Worm (Caenorhabditis elegans) whole organism, L4 larva: ENCODE data around the gene msp-50.

Source experiments
- D1046.2 ChIP-seq: fragments of 200-800 bp; sonication (Bioruptor generic); IDR thresholded peaks from 2 replicates; pipeline ENCODE4 v1.3.6; 2022; ENCODE audit warnings: missing genetic modification characterization, missing compliant biosample characterization
- F10B5.3 ChIP-seq: sonication (generic microtip); optimal IDR thresholded peaks from 2 replicates; lab custom pipeline; 2016; ENCODE audit warnings: mild to moderate bottlenecking, missing genetic modification characterization, missing compliant biosample characterization
- F26F4.8 ChIP-seq: fragments of 200-800 bp; sonication (Bioruptor generic); conservative IDR thresholded peaks from 2 replicates; pipeline ENCODE4 v1.3.6; 2022; ENCODE audit warnings: missing genetic modification characterization, missing compliant biosample characterization
- T26A8.4 ChIP-seq: fragments of 200-800 bp; sonication (Bioruptor generic); IDR thresholded peaks from 2 replicates; pipeline ENCODE4 v1.3.6; 2022; ENCODE audit warnings: missing genetic modification characterization, missing compliant biosample characterization
- Y75B8A.6 ChIP-seq: fragments of 200-800 bp; sonication (Bioruptor generic); IDR thresholded peaks from 2 replicates; pipeline ENCODE4 v1.3.6; 2022; ENCODE audit warnings: missing genetic modification reagents, missing genetic modification characterization, missing compliant biosample characterization
- aly-2 ChIP-seq: sonication (generic microtip); optimal IDR thresholded peaks from 2 replicates; lab custom pipeline; 2018; ENCODE audit warnings: missing biosample characterization, missing genetic modification characterization
- arid-1 ChIP-seq: fragments of 200-800 bp; sonication (Bioruptor generic); conservative IDR thresholded peaks from 2 replicates; pipeline ENCODE4 v1.3.6; 2022; ENCODE audit warnings: missing genetic modification reagents, missing genetic modification characterization, missing compliant biosample characterization
- attf-4 ChIP-seq: sonication (generic microtip); optimal IDR thresholded peaks from 3 replicates; lab custom pipeline; 2017; ENCODE audit warnings: missing biosample characterization, missing genetic modification characterization
- ceh-20 ChIP-seq: fragments of 200-800 bp; sonication (Bioruptor generic); IDR thresholded peaks from 2 replicates; pipeline ENCODE4 v1.3.6; 2022; ENCODE audit warnings: missing genetic modification reagents, missing genetic modification characterization, missing compliant biosample characterization
- ceh-32 ChIP-seq: sonication (generic microtip); optimal IDR thresholded peaks from 2 replicates; lab custom pipeline; 2016; ENCODE audit warnings: mild to moderate bottlenecking, missing genetic modification characterization, missing compliant biosample characterization; ENCODE audit not compliant: poor library complexity
- daf-16 ChIP-seq, 3 experiments: sonication (generic microtip); optimal IDR thresholded peaks; 2 replicates each; lab custom pipeline; 2016 to 2017; ENCODE audit warnings: missing genetic modification characterization in 3 of 3, missing genetic modification reagents in 3 of 3, mild to moderate bottlenecking in 2 of 3, missing compliant biosample characterization in 2 of 3, missing biosample characterization in 1 of 3, moderate library complexity in 1 of 3
- dmd-9 ChIP-seq: fragments of 200-800 bp; sonication (Bioruptor generic); IDR thresholded peaks from 2 replicates; pipeline ENCODE4 v1.3.6; 2022; ENCODE audit warnings: missing genetic modification reagents, missing genetic modification characterization, missing compliant biosample characterization
- dve-1 ChIP-seq: sonication (generic microtip); optimal IDR thresholded peaks from 2 replicates; lab custom pipeline; 2017; ENCODE audit warnings: antibody characterized with exemption, mild to moderate bottlenecking, missing genetic modification characterization, missing compliant biosample characterization; ENCODE audit not compliant: insufficient read depth
- hlh-11 ChIP-seq: fragments of 200-800 bp; sonication (Bioruptor generic); optimal IDR thresholded peaks from 2 replicates; lab custom pipeline; 2018; ENCODE audit warnings: mild to moderate bottlenecking, missing genetic modification characterization, missing compliant biosample characterization
- hlh-30 ChIP-seq: sonication (generic microtip); optimal IDR thresholded peaks from 2 replicates; lab custom pipeline; 2017; ENCODE audit warnings: antibody characterized with exemption, mild to moderate bottlenecking, missing genetic modification characterization, missing compliant biosample characterization; ENCODE audit not compliant: insufficient read depth
- hmg-1.1 ChIP-seq: fragments of 200-800 bp; sonication (Bioruptor generic); IDR thresholded peaks from 2 replicates; pipeline ENCODE4 v1.3.6; 2022; ENCODE audit warnings: missing genetic modification reagents, missing genetic modification characterization, missing compliant biosample characterization
- lin-15B ChIP-seq: fragments of 150-350 bp; sonication (generic microtip); optimal IDR thresholded peaks from 3 replicates; lab custom pipeline; 2014; ENCODE audit warnings: missing biosample characterization, missing genetic modification characterization
- lin-39 ChIP-seq: fragments of 150-350 bp; optimal IDR thresholded peaks from 2 replicates; lab custom pipeline; 2014; ENCODE audit warnings: missing biosample characterization, missing genetic modification reagents, missing genetic modification characterization
- lir-3 ChIP-seq: sonication (generic microtip); optimal IDR thresholded peaks from 2 replicates; lab custom pipeline; 2016; ENCODE audit warnings: mild to moderate bottlenecking, missing genetic modification characterization, missing compliant biosample characterization
- lsy-2 ChIP-seq, 2 experiments: fragments of 150-350 bp in 1 of 2; sonication (generic microtip) in 1 of 2; optimal IDR thresholded peaks; 2 replicates each; lab custom pipeline; 2014 to 2017; ENCODE audit warnings: missing biosample characterization in 2 of 2, missing genetic modification characterization in 2 of 2
- madf-5 ChIP-seq, 2 experiments: fragments of 200-800 bp; sonication (Bioruptor generic); IDR thresholded peaks; 2 replicates each; pipeline ENCODE4 v1.3.6; 2022; ENCODE audit warnings: missing compliant biosample characterization in 2 of 2, missing genetic modification characterization in 2 of 2
- mdl-1 ChIP-seq, 2 experiments: fragments of 150-350 bp in 1 of 2; sonication (generic microtip) in 1 of 2; optimal IDR thresholded peaks; 2 replicates each; lab custom pipeline; 2014 to 2017; ENCODE audit warnings: missing biosample characterization in 2 of 2, missing genetic modification characterization in 2 of 2
- mdt-29 ChIP-seq: fragments of 200-800 bp; sonication (Bioruptor generic); IDR thresholded peaks from 2 replicates; pipeline ENCODE4 v1.3.6; 2022; ENCODE audit warnings: missing genetic modification reagents, missing genetic modification characterization, missing compliant biosample characterization
- mep-1 ChIP-seq: fragments of 150-350 bp; sonication (generic microtip); optimal IDR thresholded peaks from 3 replicates; lab custom pipeline; 2014; ENCODE audit warnings: missing biosample characterization, missing genetic modification characterization
- mes-2 ChIP-seq: sonication (generic microtip); optimal IDR thresholded peaks from 2 replicates; lab custom pipeline; 2016; ENCODE audit warnings: missing genotype, mild to moderate bottlenecking, missing genetic modification characterization, missing compliant biosample characterization; ENCODE audit not compliant: poor library complexity, severe bottlenecking
- mxl-2 ChIP-seq: fragments of 200-800 bp; sonication (Bioruptor generic); conservative IDR thresholded peaks from 2 replicates; pipeline ENCODE4 v1.3.6; 2022; ENCODE audit warnings: missing genetic modification reagents, missing genetic modification characterization, missing compliant biosample characterization
- nhr-11 ChIP-seq: fragments of 150-350 bp; optimal IDR thresholded peaks from 2 replicates; lab custom pipeline; 2014; ENCODE audit warnings: missing biosample characterization, missing genetic modification characterization
- nhr-25 ChIP-seq: sonication (generic microtip); optimal IDR thresholded peaks from 2 replicates; lab custom pipeline; 2017; ENCODE audit warnings: missing genetic modification characterization, mild to moderate bottlenecking, missing compliant biosample characterization, antibody characterized with exemption, moderate library complexity, borderline replicate concordance; ENCODE audit not compliant: insufficient read depth
- nhr-28 ChIP-seq: fragments of 150-350 bp; optimal IDR thresholded peaks from 2 replicates; lab custom pipeline; 2014; ENCODE audit warnings: missing biosample characterization, missing genetic modification characterization
- pha-4 ChIP-seq, 2 experiments: fragments of 150-350 bp in 1 of 2; fragments of 200-800 bp in 1 of 2; sonication (Bioruptor generic) in 1 of 2; IDR thresholded peaks in 1 of 2; optimal IDR thresholded peaks in 1 of 2; 2 replicates each; pipeline versions ENCODE4 v1.3.6 to Lab custom; 2014 to 2022; ENCODE audit warnings: missing genetic modification characterization in 2 of 2, missing genetic modification reagents in 2 of 2, missing biosample characterization in 1 of 2, missing compliant biosample characterization in 1 of 2
- rbr-2 ChIP-seq: sonication (generic microtip); optimal IDR thresholded peaks from 2 replicates; lab custom pipeline; 2016; ENCODE audit warnings: missing genotype, missing genetic modification characterization, missing compliant biosample characterization
- saeg-2 ChIP-seq: fragments of 200-800 bp; sonication (Bioruptor generic); IDR thresholded peaks from 2 replicates; pipeline ENCODE4 v1.3.6; 2022; ENCODE audit warnings: missing genetic modification reagents, missing genetic modification characterization, missing compliant biosample characterization
- set-16 ChIP-seq: fragments of 200-800 bp; sonication (Bioruptor generic); IDR thresholded peaks from 2 replicates; pipeline ENCODE4 v1.3.6; 2022; ENCODE audit warnings: missing genetic modification reagents, missing genetic modification characterization, missing compliant biosample characterization
- snpc-1.2 ChIP-seq: fragments of 200-800 bp; sonication (Bioruptor generic); IDR thresholded peaks from 2 replicates; pipeline ENCODE4 v1.3.6; 2022; ENCODE audit warnings: missing genetic modification reagents, missing genetic modification characterization, missing compliant biosample characterization
- snpc-4 ChIP-seq: fragments of 150-350 bp; optimal IDR thresholded peaks from 2 replicates; lab custom pipeline; 2014; ENCODE audit warnings: missing biosample characterization, missing genetic modification characterization
- unc-39 ChIP-seq: sonication (generic microtip); optimal IDR thresholded peaks from 2 replicates; lab custom pipeline; 2017; ENCODE audit warnings: missing biosample characterization, missing genetic modification characterization
- unc-62 ChIP-seq, 3 experiments: fragments of 150-350 bp in 1 of 3; sonication (generic microtip); optimal IDR thresholded peaks in 2 of 3; peaks in 1 of 3; 1 replicate in 1 of 3; 2 replicates in 2 of 3; lab custom pipeline; 2014 to 2017; ENCODE audit warnings: missing biosample characterization in 3 of 3, missing genetic modification characterization in 3 of 3, missing genetic modification reagents in 3 of 3, missing genotype in 1 of 3
- zag-1 ChIP-seq: fragments of 150-350 bp; optimal IDR thresholded peaks from 2 replicates; lab custom pipeline; 2014; ENCODE audit warnings: missing biosample characterization, missing genetic modification characterization
- zfp-2 ChIP-seq: sonication (generic microtip); optimal IDR thresholded peaks from 2 replicates; lab custom pipeline; 2016; ENCODE audit warnings: mild to moderate bottlenecking, missing genetic modification characterization, missing compliant biosample characterization
- zfp-3 ChIP-seq: fragments of 200-800 bp; sonication (Bioruptor generic); conservative IDR thresholded peaks from 2 replicates; pipeline ENCODE4 v1.3.6; 2022; ENCODE audit warnings: missing genetic modification reagents, missing genetic modification characterization, missing compliant biosample characterization
- zip-2 ChIP-seq: fragments of 150-350 bp; optimal IDR thresholded peaks from 2 replicates; lab custom pipeline; 2014; ENCODE audit warnings: missing biosample characterization, missing genetic modification characterization
- ztf-7 ChIP-seq: fragments of 150-350 bp; optimal IDR thresholded peaks from 2 replicates; lab custom pipeline; 2014; ENCODE audit warnings: missing biosample characterization, missing genetic modification characterization

msp-50 gene

DNA sequence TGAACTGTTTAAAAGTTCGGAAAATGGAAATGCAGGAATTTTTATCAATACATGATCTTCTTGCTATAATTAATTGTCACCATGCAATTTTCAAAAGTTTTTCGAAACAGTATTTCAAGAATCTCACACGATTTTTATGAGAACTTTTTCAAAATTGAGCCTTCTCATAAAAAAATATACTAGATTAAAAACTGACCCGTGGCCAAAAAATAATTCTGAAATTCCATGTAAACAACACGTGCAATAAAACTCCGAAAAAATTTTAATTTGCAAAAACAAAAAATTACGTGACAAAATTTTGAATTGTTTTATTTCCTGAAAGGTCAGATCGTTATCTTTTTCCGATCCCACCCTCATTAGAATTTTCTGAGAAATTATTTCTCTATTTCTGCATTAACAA is 4.1 kb upstream of the msp-50 start, which contains the start of gene C34F11.5:
Gene C34F11.5, plus strand, starts transcription at position 301 of the 400 bp plus-strand sequence.
- TF ChIP-seq D1046.2 (GFP tag; lab: Robert Waterston, UW) (no peak), nhr-25 (tag; lab: Kevin White, UChicago) (no peak), saeg-2 (GFP tag; lab: Robert Waterston, UW) (no peak), lir-3 (tag; lab: Kevin White, UChicago) (no peak), zfp-3 (GFP tag; lab: Robert Waterston, UW) (no peak), nhr-11 (no peak), mxl-2 (no peak), unc-39 (no peak), attf-4 (tag; lab: Kevin White, UChicago) (no peak), dmd-9 (GFP tag; lab: Robert Waterston, UW) (no peak), mdt-29 (GFP tag; lab: Robert Waterston, UW) (no peak), F26F4.8 (GFP tag; lab: Robert Waterston, UW) (no peak), ceh-20 (GFP tag; lab: Robert Waterston, UW) (no peak)

DNA sequence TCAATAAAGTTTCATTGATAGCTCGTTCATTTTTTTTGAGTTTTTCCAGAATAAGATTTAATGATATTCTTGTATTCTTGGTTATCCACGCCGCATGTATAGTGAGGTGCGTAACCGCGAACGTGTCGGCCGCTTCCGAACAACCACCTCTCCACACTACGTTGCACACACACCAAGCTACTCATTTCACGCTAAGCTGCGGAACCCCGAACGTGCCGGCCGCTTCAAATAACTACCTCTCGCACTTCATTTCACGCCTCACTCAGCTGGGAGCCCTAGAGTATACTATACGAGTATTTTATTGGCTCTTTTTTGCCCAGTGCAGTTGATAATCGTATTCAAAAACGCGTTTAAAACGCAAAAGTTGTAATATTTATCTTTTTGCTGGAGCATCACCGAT is 608 bp downstream of the msp-50 start:
- TF ChIP-seq T26A8.4 (GFP tag; lab: Robert Waterston, UW): peak; percentile 36; the same call in 1 of the 2 replicates
- TF ChIP-seq F26F4.8 (GFP tag; lab: Robert Waterston, UW): 0 out of 2 replicates have a peak, but pooled peaks have one; percentile 53
- TF ChIP-seq snpc-4 (tag; lab: Kevin White, UChicago): peak; percentile 63
- TF ChIP-seq, all 104 proteins: peak for 3; not testable (repeated sequence) for 101

DNA sequence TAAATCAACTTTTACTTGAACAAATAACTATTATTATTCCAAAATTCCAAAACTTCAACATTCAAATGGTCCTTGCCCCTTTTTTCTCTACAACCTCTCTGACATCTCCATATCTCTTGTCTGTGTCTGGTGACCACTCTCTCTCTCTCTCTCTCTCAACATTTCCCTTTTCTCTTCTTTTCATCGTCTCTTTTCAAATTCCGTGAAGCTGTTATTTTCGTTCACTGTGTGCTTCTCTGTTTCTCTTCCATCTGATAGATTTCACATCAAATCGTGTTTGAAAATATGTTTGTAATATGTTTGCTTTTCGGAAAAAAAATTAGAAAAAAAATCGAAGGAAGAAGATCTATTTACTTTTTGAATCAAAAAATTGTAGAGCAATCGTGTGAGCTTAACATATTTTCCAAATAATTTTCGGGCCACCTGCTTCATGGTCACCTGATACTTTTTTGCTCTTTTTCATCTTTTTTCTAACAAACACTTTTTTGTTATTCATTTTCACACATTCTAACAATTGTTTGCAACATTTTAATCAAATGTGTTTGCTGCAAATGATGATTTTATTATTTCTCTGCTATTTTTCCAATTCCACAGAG is 1.5 kb downstream of the msp-50 start:
- TF ChIP-seq daf-16 (GFP tag; optimal IDR thresholded peaks at IDR 0.05; lab: Kevin White, UChicago) (peak in 1 of 2 experiments; percentile 89), daf-16 (tag; optimal IDR thresholded peaks at IDR 0.05; lab: Kevin White, UChicago) (peak; percentile 50), aly-2 (tag; lab: Kevin White, UChicago) (no peak), mep-1 (peak; percentile 56), zfp-2 (no peak), ztf-7 (tag; lab: Kevin White, UChicago) (no peak), snpc-4 (tag; lab: Kevin White, UChicago) (no peak), rbr-2 (tag; lab: Kevin White, UChicago) (peak; percentile 11), hlh-30 (tag; lab: Kevin White, UChicago) (peak; percentile 81), madf-5 (GFP tag; IDR thresholded peaks at IDR 0.05; lab: Robert Waterston, UW) (no peak), zip-2 (tag; lab: Kevin White, UChicago) (no peak), ceh-32 (tag; lab: Kevin White, UChicago) (no peak), snpc-1.2 (no peak), hlh-11 (tag; lab: Kevin White, UChicago) (peak; percentile 57), dve-1 (peak; percentile 36), unc-62 (GFP tag; optimal IDR thresholded peaks at IDR 0.05 in 1 of 2; lab: Kevin White, UChicago) (peak in 1 of 2 experiments; percentile 21), unc-62 (tag; optimal IDR thresholded peaks at IDR 0.05; lab: Kevin White, UChicago) (no peak), lin-39 (tag; lab: Kevin White, UChicago) (no peak), F10B5.3 (tag; lab: Kevin White, UChicago) (no peak), nhr-28 (tag; lab: Kevin White, UChicago) (peak; percentile 3), zag-1 (tag; lab: Kevin White, UChicago) (no peak), set-16 (GFP tag; lab: Robert Waterston, UW) (no peak), lin-15B (tag; lab: Kevin White, UChicago) (no peak), Y75B8A.6 (GFP tag; lab: Robert Waterston, UW) (no peak), arid-1 (GFP tag; lab: Robert Waterston, UW) (no peak), lsy-2 (tag; optimal IDR thresholded peaks at IDR 0.05; lab: Kevin White, UChicago) (peak in 1 of 2 experiments; percentile 67), pha-4 (GFP tag; IDR thresholded peaks at IDR 0.05; lab: Robert Waterston, UW) (no peak), pha-4 (tag; optimal IDR thresholded peaks at IDR 0.05; lab: Kevin White, UChicago) (peak; percentile 11), mes-2 (tag; lab: Kevin White, UChicago) (peak; percentile 44), mdl-1 (tag; optimal IDR thresholded peaks at IDR 0.05; lab: Kevin White, UChicago) (peak in 1 of 2 experiments; percentile 22), hmg-1.1 (GFP tag; lab: Robert Waterston, UW) (peak; percentile 54; the same call in 1 of the 2 replicates)
